Worm (Caenorhabditis elegans): ENCODE results near the gene C03B1.3.

Gene C03B1.3

ce11 chrX:6413583-6413982 is 47.8 kb downstream of the C03B1.3 start:
- TF ChIP-seq sma-3 (GFP tag; optimal IDR thresholded peaks at IDR 0.05) (no peak), blmp-1 (tag; optimal IDR thresholded peaks at IDR 0.05; ENCODE audit: insufficient read depth) (no peak), nhr-25 (tag; optimal IDR thresholded peaks at IDR 0.05) (no peak), skn-1 (tag; optimal IDR thresholded peaks at IDR 0.05) (no peak), zag-1 (tag; optimal IDR thresholded peaks at IDR 0.05) (no peak), unc-39 (tag; optimal IDR thresholded peaks at IDR 0.05) (no peak), ztf-4 (tag; optimal IDR thresholded peaks at IDR 0.05) (no peak), unc-62 (GFP tag; optimal IDR thresholded peaks at IDR 0.05) (no peak), lin-11 (tag; optimal IDR thresholded peaks at IDR 0.05) (no peak), nhr-6 (tag; optimal IDR thresholded peaks at IDR 0.05) (no peak), elt-1 (tag; optimal IDR thresholded peaks at IDR 0.05) (no peak), ceh-16 (tag; optimal IDR thresholded peaks at IDR 0.05) (no peak), lin-39 (tag; optimal IDR thresholded peaks at IDR 0.05) (no peak), ztf-11 (tag; optimal IDR thresholded peaks at IDR 0.05) (no peak), F13H6.1 (tag; optimal IDR thresholded peaks at IDR 0.05) (no peak), C34F6.9 (tag; optimal IDR thresholded peaks at IDR 0.05) (no peak), nhr-237 (tag; optimal IDR thresholded peaks at IDR 0.05) (no peak), lin-13 (GFP tag; optimal IDR thresholded peaks at IDR 0.05) (no peak), ZK546.5 (tag; optimal IDR thresholded peaks at IDR 0.05) (no peak), fos-1 (tag; optimal IDR thresholded peaks at IDR 0.05) (no peak)
